Fruit fly (Drosophila melanogaster) whole organism: Measurements from ENCODE around the gene CG10845.

Experiments
- CG8478 ChIP-seq: fragments of >200 bp; optimal IDR thresholded peaks from 2 replicates; lab custom pipeline; 2018; ENCODE audit warnings: inconsistent platforms
- Dll ChIP-seq: fragments of >200 bp; optimal IDR thresholded peaks from 2 replicates; lab custom pipeline; 2017
- EcR ChIP-seq, 2 experiments: fragments of >200 bp; optimal IDR thresholded peaks; 2 replicates each; lab custom pipeline; 2017; ENCODE audit warnings: missing biosample characterization in 2 of 2, missing genetic modification characterization in 2 of 2, missing genetic modification reagents in 2 of 2
- pan ChIP-seq: fragments of >200 bp; optimal IDR thresholded peaks from 2 replicates; lab custom pipeline; 2017
- psq ChIP-seq: fragments of >200 bp; optimal IDR thresholded peaks from 2 replicates; lab custom pipeline; 2017
- usp ChIP-seq: fragments of >200 bp; optimal IDR thresholded peaks from 2 replicates; lab custom pipeline; 2017; ENCODE audit warnings: missing biosample characterization, missing genetic modification characterization, mixed read lengths

The CG10845 gene

dm6 chr3R:24931856-24932255 lies 30.9 kb downstream of the CG10845 start, which contains the start of gene CG11771:
Gene CG11771 (plus strand): TSS chr3R:24932010.
- TF ChIP-seq pan (lab: Kevin White, UChicago) (no peak), EcR (GFP tag; optimal IDR thresholded peaks at IDR 0.05; lab: Kevin White, UChicago) (no peak), Dll (lab: Kevin White, UChicago) (no peak), CG8478 (lab: Kevin White, UChicago) (no peak), usp (no peak), psq (no peak)

- TF ChIP-seq usp (no peak), pan (lab: Kevin White, UChicago) (no peak)
Observed at dm6 chr3R:24934542-24934941, 33.6 kb downstream of the CG10845 start.

dm6 chr3R:24935758-24936157 lies 34.8 kb downstream of the CG10845 start:
- TF ChIP-seq psq (no peak), pan (lab: Kevin White, UChicago) (no peak)

- no peak for TF ChIP-seq Dll (lab: Kevin White, UChicago)
- no peak for TF ChIP-seq CG8478 (lab: Kevin White, UChicago)
- no peak for TF ChIP-seq psq
- TF ChIP-seq EcR (GFP tag; optimal IDR thresholded peaks at IDR 0.05; lab: Kevin White, UChicago), result no peak
- no peak for TF ChIP-seq pan (lab: Kevin White, UChicago)
- no peak for TF ChIP-seq usp
Observed at dm6 chr3R:24938049-24938448, 37.1 kb downstream of the CG10845 start, which contains the start of gene Osbp. Gene Osbp (minus strand): TSS chr3R:24938222.

- TF ChIP-seq CG8478 (lab: Kevin White, UChicago) (no peak), usp (no peak), EcR (GFP tag; optimal IDR thresholded peaks at IDR 0.05; lab: Kevin White, UChicago) (no peak)
Observed at dm6 chr3R:24944920-24945853, 44.3 kb downstream of the CG10845 start, which contains the start of the genes ssh and Nmnat. Gene ssh (minus strand): TSS chr3R:24944956. Gene Nmnat (plus strand): TSS chr3R:24945237.

- TF ChIP-seq CG8478 (lab: Kevin White, UChicago) (no peak), EcR (GFP tag; optimal IDR thresholded peaks at IDR 0.05; lab: Kevin White, UChicago) (no peak), Dll (lab: Kevin White, UChicago) (no peak), usp (no peak)
Observed at dm6 chr3R:24947332-24947731, 46.4 kb downstream of the CG10845 start, which contains the start of gene mah. Gene mah (plus strand): TSS chr3R:24947632.
